Worm (Caenorhabditis elegans) whole organism, L4/young adult: ENCODE measurements around the gene try-1.

Experiments
- W03F9.2 ChIP-seq: fragments of 150-350 bp; optimal IDR thresholded peaks from 2 replicates; lab custom pipeline; 2014; ENCODE audit warnings: missing biosample characterization, missing genetic modification characterization
- dao-5 ChIP-seq: sonication (generic microtip); optimal IDR thresholded peaks from 2 replicates; lab custom pipeline; 2016; ENCODE audit warnings: missing genotype, missing genetic modification characterization, moderate library complexity, missing compliant biosample characterization
- him-1 ChIP-seq: sonication (generic microtip); optimal IDR thresholded peaks from 2 replicates; lab custom pipeline; 2016; ENCODE audit warnings: missing genotype, missing genetic modification reagents, missing genetic modification characterization, missing compliant biosample characterization

ce11 chrII:4992977-4993376, 43.6 kb upstream of the try-1 start, which contains the start of gene pigb-1:
- TF ChIP-seq dao-5, result no peak
- no peak for TF ChIP-seq W03F9.2 (tag; lab: Kevin White, UChicago)
- no peak for TF ChIP-seq him-1 (tag; lab: Kevin White, UChicago)
